Worm (Caenorhabditis elegans): ENCODE results near the gene rpt-4.
A peak's percentile ranks its signal among the peaks of the same experiment; 100 is the strongest.

rpt-4 gene

DNA sequence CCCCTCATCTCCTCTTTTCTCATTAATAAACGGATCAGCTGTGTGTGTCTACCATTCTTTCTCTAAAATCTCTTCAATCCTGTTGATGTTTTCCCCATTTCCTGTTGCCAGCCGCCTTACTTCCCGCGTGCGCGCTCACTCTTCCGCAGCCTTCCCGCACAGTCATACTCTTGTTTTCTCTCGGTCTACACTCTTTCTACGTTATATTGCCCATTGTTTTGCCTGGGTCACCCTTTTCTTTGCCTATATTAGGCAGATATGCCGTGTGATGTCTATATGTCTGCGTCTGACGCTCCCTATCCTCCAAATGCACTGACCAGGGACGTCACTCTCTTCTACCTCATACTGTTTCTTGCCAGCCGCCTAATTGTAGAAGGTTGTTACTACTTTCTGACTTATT lies 20.3 kb upstream of the rpt-4 start (continued):
- TF ChIP-seq fos-1 (tag; optimal IDR thresholded peaks at IDR 0.05), result peak; percentile 22
- no peak for TF ChIP-seq lin-13 (GFP tag; optimal IDR thresholded peaks at IDR 0.05)
- TF ChIP-seq elt-2 (tag; optimal IDR thresholded peaks at IDR 0.05), result no peak
- TF ChIP-seq nhr-11 (tag; optimal IDR thresholded peaks at IDR 0.05), result no peak
- no peak for TF ChIP-seq hpl-2 (GFP tag; optimal IDR thresholded peaks at IDR 0.05)
- TF ChIP-seq grh-1 (GFP tag; IDR thresholded peaks at IDR 0.05), result peak; percentile 33; the same call in 1 of the 2 replicates
- TF ChIP-seq dpl-1 (GFP tag; optimal IDR thresholded peaks at IDR 0.05), result peak in 2 of 3 experiments; percentile 11 to 34
- peak; percentile 33 for TF ChIP-seq swsn-7 (tag; optimal IDR thresholded peaks at IDR 0.05)
- peak; percentile 79 for TF ChIP-seq mep-1 (tag; optimal IDR thresholded peaks at IDR 0.05)
- TF ChIP-seq lin-14 (GFP tag; optimal IDR thresholded peaks at IDR 0.05), result peak; percentile 80
- TF ChIP-seq ama-1 (optimal IDR thresholded peaks at IDR 0.05), result no peak
- no peak for TF ChIP-seq ceh-88 (GFP tag; IDR thresholded peaks at IDR 0.05)
- no peak for TF ChIP-seq C34B4.2 (tag; optimal IDR thresholded peaks at IDR 0.05)
- TF ChIP-seq mab-9 (GFP tag; IDR thresholded peaks at IDR 0.05), result no peak
- TF ChIP-seq hlh-4 (tag; optimal IDR thresholded peaks at IDR 0.05), result no peak
- peak in 1 of 3 experiments; percentile 9 for TF ChIP-seq ceh-82 (tag; optimal IDR thresholded peaks at IDR 0.05)
- TF ChIP-seq zip-4 (GFP tag; optimal IDR thresholded peaks at IDR 0.05), result no peak
- TF ChIP-seq egl-27 (tag; optimal IDR thresholded peaks at IDR 0.05), result no peak
- no peak for TF ChIP-seq zag-1 (tag; optimal IDR thresholded peaks at IDR 0.05)
- TF ChIP-seq F16B12.6 (tag; optimal IDR thresholded peaks at IDR 0.05), result no peak
- peak in 3 of 6 experiments; percentile 41 to 63 (median 47) for TF ChIP-seq elt-3 (tag; optimal IDR thresholded peaks at IDR 0.05)
- TF ChIP-seq lsy-2 (tag; optimal IDR thresholded peaks at IDR 0.05), result peak in 1 of 2 experiments; percentile 61
- peak; percentile 54 for TF ChIP-seq nhr-47 (tag; optimal IDR thresholded peaks at IDR 0.05)
- no peak for TF ChIP-seq ztf-11 (tag; optimal IDR thresholded peaks at IDR 0.05)
- TF ChIP-seq ces-1 (GFP tag; optimal IDR thresholded peaks at IDR 0.05), result no peak
- no peak for TF ChIP-seq C04F5.9 (tag; optimal IDR thresholded peaks at IDR 0.05)
- TF ChIP-seq alr-1 (tag; optimal IDR thresholded peaks at IDR 0.05; ENCODE audit: borderline replicate concordance), result no peak
- TF ChIP-seq egl-13 (tag; optimal IDR thresholded peaks at IDR 0.05), result no peak
- TF ChIP-seq nhr-28 (tag; optimal IDR thresholded peaks at IDR 0.05), result no peak

- TF ChIP-seq ceh-90 (tag; optimal IDR thresholded peaks at IDR 0.05), result no peak
- TF ChIP-seq lin-14 (GFP tag; optimal IDR thresholded peaks at IDR 0.05), result no peak
- TF ChIP-seq elt-2 (tag; optimal IDR thresholded peaks at IDR 0.05), result peak; percentile 7
- no peak for TF ChIP-seq egl-27 (tag; optimal IDR thresholded peaks at IDR 0.05)
- no peak for TF ChIP-seq egl-13 (tag; optimal IDR thresholded peaks at IDR 0.05)
- no peak for TF ChIP-seq nhr-20 (tag; optimal IDR thresholded peaks at IDR 0.05)
- TF ChIP-seq snpc-4 (tag; optimal IDR thresholded peaks at IDR 0.05), result no peak
- peak; percentile 54 for TF ChIP-seq pqm-1 (tag; optimal IDR thresholded peaks at IDR 0.05)
- TF ChIP-seq unc-62 (GFP tag; optimal IDR thresholded peaks at IDR 0.05), result no peak
- TF ChIP-seq ztf-11 (tag; optimal IDR thresholded peaks at IDR 0.05), result no peak
- no peak for TF ChIP-seq xbp-1 (tag; optimal IDR thresholded peaks at IDR 0.05)
- TF ChIP-seq nhr-12 (tag; optimal IDR thresholded peaks at IDR 0.05), result no peak
- TF ChIP-seq lir-3 (tag; optimal IDR thresholded peaks at IDR 0.05; ENCODE audit: poor library complexity), result no peak
Measured at ce11 chrII:65484-65883, 19.5 kb upstream of the rpt-4 start.

ce11 chrII:61013-61412 lies 15.0 kb upstream of the rpt-4 start, which contains the start of gene C23H3.2:
TSS of gene C23H3.2 (plus strand) at chrII:61313.
- TF ChIP-seq skn-1 (tag; optimal IDR thresholded peaks at IDR 0.05) (no peak), elt-3 (tag; optimal IDR thresholded peaks at IDR 0.05) (no peak), unc-98 (GFP tag; IDR thresholded peaks at IDR 0.05) (no peak), unc-86 (tag; optimal IDR thresholded peaks at IDR 0.05) (no peak), egl-27 (tag; optimal IDR thresholded peaks at IDR 0.05) (no peak), hlh-17 (GFP tag; optimal IDR thresholded peaks at IDR 0.05; ENCODE audit: borderline replicate concordance) (no peak), dsc-1 (tag; optimal IDR thresholded peaks at IDR 0.05) (no peak), sup-37 (GFP tag; optimal IDR thresholded peaks at IDR 0.05) (no peak), nhr-237 (tag; optimal IDR thresholded peaks at IDR 0.05) (no peak), efl-1 (optimal IDR thresholded peaks at IDR 0.05) (no peak), efl-1 (GFP tag; optimal IDR thresholded peaks at IDR 0.05 in 1 of 2) (no peak), nhr-85 (tag) (no peak), nhr-19 (GFP tag; conservative IDR thresholded peaks at IDR 0.05) (no peak), grh-1 (GFP tag; IDR thresholded peaks at IDR 0.05) (no peak)
